Fruit fly (Drosophila melanogaster): ENCODE measurements around the gene Gr32a.

DNA sequence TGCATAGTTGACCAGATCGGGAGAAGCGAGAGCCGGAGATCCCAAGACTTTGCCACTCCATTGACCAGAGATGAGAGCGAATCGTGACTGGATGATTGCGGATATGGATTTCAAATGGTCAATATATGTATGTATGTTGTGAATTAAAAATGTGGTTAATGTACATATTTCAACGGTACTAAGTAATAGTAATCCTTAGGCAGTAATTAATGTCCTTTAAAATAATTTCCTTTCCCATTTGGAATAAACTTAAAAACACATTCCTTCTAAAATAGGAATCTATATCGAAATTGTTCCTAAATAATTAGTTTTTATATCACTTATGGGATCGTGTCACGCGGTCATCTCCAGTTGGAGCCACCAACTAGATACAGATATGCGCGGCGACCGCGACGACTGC lies 39.9 kb upstream of the Gr32a start:
- TF ChIP-seq Sin3A (optimal IDR thresholded peaks at IDR 0.05) (no peak), h (optimal IDR thresholded peaks at IDR 0.05) (no peak), psq (optimal IDR thresholded peaks at IDR 0.05) (no peak), Myc (optimal IDR thresholded peaks at IDR 0.05) (no peak), insv (optimal IDR thresholded peaks at IDR 0.05) (no peak)
